Worm (Caenorhabditis elegans) whole organism, dauer: ENCODE measurements around the gene hex-2.

Experiments used
- unc-62 ChIP-seq: sonication (generic microtip); optimal IDR thresholded peaks from 2 replicates; lab custom pipeline; 2017; ENCODE audit warnings: missing biosample characterization, missing genetic modification reagents, missing genetic modification characterization

Gene hex-2

DNA sequence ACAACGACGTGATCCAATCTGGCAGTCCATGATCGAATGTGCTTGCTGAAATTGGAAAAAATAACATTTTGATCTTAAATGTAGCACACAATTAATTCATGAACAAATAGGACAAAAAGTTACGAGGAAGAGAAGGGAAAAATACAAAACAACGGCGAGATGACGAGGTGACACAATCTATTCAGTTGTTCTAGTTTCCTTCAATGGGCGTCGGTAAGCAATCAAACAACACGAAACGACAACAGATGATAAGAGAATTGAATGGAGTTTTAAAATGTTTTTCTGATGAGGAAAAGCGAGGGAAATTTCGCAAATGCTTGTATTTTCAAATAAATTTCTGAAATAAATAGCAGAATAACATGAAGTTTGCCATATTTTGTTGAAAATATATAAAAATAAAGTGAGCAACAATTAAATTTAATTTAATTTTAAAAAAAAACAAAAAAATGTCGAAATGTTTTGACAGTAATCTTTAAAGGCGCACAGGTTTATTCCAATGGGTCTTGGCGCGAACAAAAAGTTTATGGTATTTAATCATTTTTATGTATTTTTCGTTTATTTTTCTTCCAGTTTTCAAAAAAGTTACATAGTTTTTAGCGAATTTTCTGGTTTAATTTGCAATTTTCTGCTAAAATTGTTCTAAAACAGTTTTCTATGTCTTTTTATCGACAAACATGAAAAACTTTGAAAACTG lies 11.9 kb downstream of the hex-2 start, which contains the start of gene C14C11.7:
Gene C14C11.7 (minus strand): TSS at position 51 of the 694 bp plus-strand sequence.
- TF ChIP-seq unc-62 (GFP tag; lab: Kevin White, UChicago), result no peak

DNA sequence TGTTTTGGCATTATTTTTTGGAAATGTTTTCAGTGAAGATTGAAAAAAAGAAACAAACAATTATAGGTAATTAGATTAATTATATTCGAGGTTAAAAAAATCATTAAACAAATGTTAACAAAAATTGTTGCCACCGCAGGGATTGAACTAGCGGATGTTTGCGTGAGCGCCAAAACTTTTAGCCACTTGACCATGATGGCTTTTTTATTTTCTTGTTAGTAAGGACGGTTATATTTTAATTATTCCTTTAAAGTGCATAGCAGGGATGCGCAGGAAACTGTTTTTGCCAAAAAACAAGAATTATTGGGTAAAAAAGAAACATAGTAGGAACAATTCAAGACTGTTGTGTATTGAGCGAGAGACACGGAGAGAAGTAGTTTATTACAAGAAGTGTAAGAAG lies 13.1 kb downstream of the hex-2 start:
- TF ChIP-seq unc-62 (GFP tag; lab: Kevin White, UChicago), result no peak

DNA sequence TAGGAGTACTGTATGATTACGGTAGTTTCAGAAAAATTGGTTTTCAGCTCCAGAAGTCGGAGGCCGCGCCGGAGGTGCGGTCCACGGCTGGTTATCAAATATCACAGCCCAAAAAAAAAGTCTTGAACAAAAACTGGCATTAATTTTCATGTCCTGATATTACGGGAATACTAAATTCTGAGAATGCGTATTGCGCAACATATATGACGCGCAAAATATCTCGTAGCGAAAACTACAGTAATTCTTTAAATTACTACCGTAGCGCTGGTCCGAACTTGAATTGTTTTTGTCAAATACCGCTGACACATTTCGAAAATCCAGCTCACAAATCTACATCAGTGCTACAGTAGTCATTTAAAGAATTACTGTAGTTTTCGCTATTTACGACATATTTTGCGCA lies 14.7 kb downstream of the hex-2 start:
- TF ChIP-seq unc-62 (GFP tag; lab: Kevin White, UChicago), result no peak

DNA sequence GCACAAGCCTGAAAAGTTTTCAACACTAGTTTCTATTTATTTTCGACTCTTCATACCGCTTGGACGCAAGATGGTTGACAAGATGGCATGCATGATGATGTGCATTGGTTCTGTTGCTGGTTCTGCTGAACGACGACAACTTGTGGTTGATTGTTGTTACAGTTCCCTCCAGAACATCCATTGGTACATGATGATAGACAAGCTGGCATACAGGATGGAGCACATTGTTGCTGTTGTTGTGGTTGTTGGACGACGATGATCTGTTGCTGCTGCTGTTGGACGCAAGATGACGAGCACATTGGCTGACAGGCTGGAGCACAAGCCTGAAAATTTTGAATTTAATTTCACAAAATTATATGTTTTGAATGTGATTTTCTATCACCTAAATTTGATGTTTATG lies 18.0 kb downstream of the hex-2 start:
- no peak for TF ChIP-seq unc-62 (GFP tag; lab: Kevin White, UChicago)

DNA sequence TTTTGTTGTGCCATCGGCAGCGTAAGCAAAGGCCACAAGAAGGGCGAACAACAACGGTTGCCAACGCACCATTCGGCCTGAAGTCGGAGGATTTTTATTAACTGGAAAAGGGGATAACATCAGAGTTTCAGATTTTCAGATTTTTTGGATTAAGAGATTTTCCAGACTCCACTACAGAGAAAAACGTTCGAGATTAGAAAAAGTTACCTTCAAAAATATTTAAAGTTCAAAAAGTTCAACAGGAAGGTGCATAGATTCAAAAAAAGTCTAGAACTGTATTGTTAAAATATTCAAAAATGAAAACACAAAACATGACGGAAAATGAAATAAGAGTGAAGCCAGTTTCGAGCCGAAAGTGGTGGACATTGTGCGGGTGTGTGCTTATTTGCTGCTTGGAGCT lies 21.8 kb downstream of the hex-2 start, which contains the start of gene pqn-13:
Gene pqn-13 (minus strand): TSS at position 101 of the 400 bp plus-strand sequence.
- no peak for TF ChIP-seq unc-62 (GFP tag; lab: Kevin White, UChicago)

DNA sequence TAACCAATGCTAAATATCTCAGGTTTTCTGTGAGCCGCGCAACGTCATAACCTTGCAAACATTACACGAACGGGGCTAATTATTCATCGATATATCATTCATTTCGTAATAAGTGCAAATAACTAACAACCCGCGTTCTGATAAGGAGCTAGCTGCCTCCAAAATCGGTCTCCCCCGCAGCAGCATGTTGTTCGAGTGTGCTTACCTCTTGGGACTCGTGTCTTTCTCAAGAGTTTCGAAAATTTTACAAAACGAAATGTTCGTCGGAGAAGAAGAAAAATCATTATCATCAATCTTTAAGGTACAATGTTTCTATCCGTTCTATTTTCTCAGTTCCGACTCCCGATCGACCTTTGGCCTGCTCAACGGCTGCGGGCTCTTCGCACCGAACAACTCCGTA lies 23.7 kb downstream of the hex-2 start:
- TF ChIP-seq unc-62 (GFP tag; lab: Kevin White, UChicago), result no peak

DNA sequence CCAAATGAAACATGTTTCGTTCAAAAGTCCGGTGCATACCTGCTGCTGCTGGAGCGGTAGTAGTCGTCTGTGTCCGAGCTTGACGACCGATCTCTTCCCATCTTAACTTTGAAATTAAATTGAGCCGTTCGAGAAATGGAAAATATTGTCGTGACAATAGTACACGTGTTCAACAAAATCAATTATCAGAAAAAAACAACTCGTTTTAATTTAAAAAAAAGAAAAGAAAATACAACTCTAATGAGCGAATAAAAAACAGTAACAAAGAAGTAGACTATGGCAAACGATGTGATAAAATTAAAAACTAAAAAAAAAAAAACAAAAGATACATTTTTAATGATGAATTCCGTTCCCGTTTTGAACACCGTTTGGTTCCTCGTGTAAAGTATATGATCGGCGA lies 28.3 kb downstream of the hex-2 start, which contains the start of gene prp-39:
Gene prp-39 (minus strand): TSS at position 101 of the 400 bp plus-strand sequence.
- TF ChIP-seq unc-62 (GFP tag; lab: Kevin White, UChicago), result no peak

DNA sequence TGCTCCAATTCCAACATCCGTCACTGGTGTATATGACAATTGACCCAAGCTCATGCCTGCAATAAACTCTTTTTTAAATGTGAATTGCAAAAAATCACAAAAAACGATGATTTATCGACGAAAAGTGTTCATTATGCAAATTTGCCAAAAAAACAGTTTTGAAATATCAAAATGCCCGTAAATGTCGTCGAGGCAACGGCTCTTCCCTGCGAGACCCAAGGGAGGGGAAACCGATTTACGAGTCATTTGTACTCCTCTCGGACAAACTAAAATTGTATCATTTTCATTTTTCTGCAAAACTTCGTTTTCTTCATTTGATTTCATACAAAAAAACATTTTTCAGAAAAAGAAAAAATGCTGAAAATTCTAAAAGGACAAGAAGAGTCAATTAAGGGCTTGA lies 30.3 kb downstream of the hex-2 start, which contains the start of the genes hmgs-1 and F25B4.4:
Gene hmgs-1 (minus strand): TSS at position 56 of the 400 bp plus-strand sequence.
Gene F25B4.4 (plus strand): TSS at position 340 of the 400 bp plus-strand sequence.
- TF ChIP-seq unc-62 (GFP tag; lab: Kevin White, UChicago), result no peak

DNA sequence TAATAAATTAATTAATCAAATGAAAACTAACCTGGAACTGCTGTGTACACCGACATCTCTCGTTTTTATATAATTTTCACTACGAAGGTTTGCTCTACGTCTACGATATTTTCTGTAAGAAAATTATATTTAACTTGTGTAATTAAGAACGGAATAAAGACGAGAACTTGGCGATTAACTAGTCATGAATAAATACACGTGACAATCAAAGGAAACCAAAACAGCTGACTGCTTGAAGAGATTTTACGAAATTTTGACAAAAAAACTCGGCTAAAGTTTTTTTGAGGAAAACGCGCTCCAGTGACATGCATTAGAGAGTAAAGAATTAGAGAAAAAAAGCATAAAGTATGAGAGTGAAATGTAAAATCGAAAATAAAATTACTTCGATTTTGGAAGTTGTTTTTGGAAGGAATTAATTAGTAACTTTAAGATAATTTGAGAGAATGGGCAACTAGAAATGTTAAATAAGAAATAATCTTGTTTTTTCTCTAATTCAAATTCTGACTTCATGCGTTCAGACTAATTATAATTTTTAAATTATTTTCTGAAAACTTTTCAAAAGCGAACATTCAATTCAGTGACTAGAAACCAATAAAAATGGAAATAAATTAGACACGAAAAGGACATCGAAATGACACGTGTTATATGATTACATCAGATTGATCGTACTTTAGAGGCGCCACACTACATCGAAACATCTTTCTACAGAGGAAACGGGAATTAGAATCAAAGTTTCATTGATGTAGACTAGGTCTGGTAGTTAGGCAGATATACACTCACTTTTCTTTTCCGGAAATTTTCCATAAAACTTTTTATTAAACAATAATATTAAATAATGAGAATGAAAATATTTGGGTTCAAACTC lies 33.1 kb downstream of the hex-2 start, which contains the start of gene F25B4.7:
Gene F25B4.7 (minus strand): TSS at position 112 of the 865 bp plus-strand sequence.
- TF ChIP-seq unc-62 (GFP tag; lab: Kevin White, UChicago), result no peak

DNA sequence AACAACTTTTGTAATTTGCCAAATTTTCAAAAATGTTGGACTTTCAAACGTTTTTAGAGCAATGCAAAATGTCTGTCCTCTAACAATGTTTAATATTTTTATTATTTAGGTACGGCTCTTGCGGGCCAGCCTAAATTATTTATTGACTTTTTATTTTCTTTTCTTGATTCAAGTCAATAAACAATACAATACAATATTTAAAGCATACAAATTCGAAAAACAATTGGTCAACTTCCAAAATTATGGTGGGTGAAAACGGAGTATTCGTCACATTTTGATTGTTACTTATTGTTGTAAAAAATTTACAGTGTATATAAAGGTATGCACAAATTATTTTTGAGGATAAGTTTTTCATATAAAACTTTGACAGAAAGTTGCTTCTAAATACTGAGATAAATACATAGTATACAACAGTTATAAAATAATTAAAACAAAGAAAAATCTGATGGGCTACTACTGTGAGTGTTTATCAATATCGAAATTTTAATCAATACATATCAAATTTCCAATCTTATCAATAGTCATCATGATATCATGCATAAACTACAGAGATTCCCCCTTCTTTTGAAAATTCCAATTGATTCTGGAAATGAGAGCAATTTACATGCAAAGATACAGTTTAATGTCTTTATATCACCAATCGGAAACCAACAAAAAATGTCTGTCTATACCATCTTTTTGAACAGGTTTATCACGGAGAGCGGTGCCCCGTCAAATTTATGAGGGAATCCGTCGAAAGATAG lies 37.6 kb downstream of the hex-2 start, which contains the start of gene F25B4.8:
Gene F25B4.8 (minus strand): TSS at position 51 of the 743 bp plus-strand sequence.
- TF ChIP-seq unc-62 (GFP tag; lab: Kevin White, UChicago), result no peak

DNA sequence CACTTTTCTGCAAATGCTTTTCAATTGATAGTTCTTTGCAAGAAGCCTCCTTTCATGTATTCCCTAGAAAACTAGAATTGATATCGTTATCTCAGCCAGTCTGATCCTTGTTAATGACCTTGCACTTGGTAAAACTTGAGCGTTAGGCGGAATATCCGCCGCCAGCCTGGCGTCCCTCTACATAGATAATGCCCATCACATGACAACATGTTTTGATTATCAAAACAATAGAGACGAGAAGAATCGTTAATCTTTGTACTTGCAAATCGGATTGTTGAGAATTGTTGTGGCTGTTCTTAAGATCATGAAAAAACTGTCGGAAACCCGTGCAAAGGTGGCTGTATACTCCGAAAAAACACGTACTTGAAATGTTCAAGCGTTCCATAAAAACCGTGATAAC lies 39.3 kb downstream of the hex-2 start:
- TF ChIP-seq unc-62 (GFP tag; lab: Kevin White, UChicago), result no peak

DNA sequence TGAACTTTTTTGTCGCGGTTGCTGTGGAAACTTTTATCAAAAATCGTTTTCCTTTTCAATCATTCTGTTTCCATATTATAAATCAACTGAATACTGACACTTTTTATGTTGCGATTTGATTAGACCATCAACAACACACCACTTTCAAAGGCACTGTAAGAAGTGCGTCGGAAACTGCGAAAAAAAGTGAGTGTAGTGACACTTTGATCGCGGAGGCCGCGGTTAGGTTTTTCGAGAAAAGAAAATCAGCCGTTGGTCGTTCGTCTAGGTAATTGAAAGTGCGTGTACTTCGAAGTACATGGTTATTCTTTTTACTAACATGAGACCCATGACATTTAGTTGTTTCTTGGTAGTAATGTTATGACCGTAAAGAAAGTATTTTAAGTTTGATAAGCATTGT lies 41.4 kb downstream of the hex-2 start:
- TF ChIP-seq unc-62 (GFP tag; lab: Kevin White, UChicago), result no peak

DNA sequence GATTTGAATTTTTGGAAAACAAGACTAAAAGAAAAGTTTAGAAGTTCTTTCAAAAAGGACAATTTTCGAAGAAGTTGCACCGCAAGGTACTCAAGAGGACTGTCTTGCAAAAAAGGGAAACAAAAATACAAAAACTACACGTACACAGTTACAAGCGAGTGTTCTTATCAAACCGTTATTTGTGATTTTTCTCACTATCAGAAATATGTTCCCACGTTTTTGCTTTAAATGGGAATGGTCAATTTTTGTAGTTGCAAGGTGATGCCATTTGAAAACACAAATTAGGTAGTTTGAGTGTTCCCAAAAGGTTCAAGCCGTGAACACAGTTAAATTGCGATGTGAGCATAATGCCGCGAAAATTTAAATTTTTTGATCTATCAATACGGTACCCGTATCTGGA lies 41.9 kb downstream of the hex-2 start:
- TF ChIP-seq unc-62 (GFP tag; lab: Kevin White, UChicago), result no peak

DNA sequence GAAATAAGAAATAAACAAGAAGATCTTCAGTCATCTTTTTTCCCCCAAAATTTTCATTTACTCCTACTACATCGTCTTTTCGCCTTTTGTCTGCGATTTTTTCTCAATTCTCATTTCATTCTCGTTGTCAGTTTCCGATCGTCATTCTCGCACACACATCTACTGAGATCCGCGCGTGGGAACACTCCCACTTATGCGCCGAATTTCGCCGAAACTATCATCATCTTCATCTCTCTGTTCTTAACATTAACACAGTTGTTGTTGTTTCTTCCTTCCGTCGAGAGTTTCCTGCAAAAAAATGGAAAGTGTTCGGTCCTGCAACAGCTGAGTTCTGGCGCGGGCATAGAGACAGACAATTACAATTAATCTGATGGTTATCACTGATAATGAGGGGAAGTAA lies 43.3 kb downstream of the hex-2 start:
- TF ChIP-seq unc-62 (GFP tag; lab: Kevin White, UChicago), result no peak

DNA sequence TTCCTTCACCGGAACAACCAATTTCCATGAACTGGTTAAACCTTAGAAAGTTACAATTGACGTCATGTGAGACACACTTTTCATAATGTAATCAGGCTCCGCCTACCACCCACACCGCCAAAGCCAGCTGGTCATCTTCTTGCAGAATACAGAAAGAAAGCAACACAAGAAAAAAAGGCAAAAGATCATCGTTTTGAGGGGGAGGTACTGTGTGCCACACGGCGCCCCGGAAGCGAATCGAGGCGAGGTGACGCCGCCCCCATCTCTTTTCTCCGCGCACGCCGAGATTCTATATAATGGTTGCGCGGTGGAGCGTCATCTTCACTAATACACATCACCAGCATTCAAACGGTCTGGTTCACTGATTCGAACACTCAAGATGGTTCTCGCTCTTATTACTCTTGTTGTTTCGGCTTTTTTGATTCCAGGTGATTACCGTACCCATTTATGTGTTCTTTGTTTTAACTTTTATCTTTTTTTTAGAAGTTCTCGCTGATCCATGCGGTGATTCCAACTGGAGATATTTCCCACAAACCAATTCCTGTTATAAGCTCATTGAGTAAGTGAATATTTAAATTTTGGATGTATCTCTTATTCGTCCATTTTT lies 45.7 kb downstream of the hex-2 start, which contains the start of gene clec-1:
Gene clec-1 (plus strand): TSS at position 320 of the 607 bp plus-strand sequence.
- no peak for TF ChIP-seq unc-62 (GFP tag; lab: Kevin White, UChicago)
